Fruit fly (Drosophila melanogaster) whole organism, adult: ENCODE data around the gene CG42588.

Experiments
- CG14711 ChIP-seq: fragments of 200-800 bp; sonication (Bioruptor generic); optimal IDR thresholded peaks from 2 replicates; lab custom pipeline; 2018; ENCODE audit warnings: missing biosample characterization, mild to moderate bottlenecking, missing genetic modification characterization, moderate library complexity
- CG5204 ChIP-seq: fragments of 200-800 bp; sonication (Bioruptor generic); optimal IDR thresholded peaks from 2 replicates; lab custom pipeline; 2016; ENCODE audit warnings: missing biosample characterization, missing genetic modification characterization
- Clk ChIP-seq: fragments of 200-800 bp; sonication (Bioruptor generic); optimal IDR thresholded peaks from 2 replicates; lab custom pipeline; 2017; ENCODE audit warnings: missing biosample characterization, missing genetic modification characterization
- tj ChIP-seq: fragments of 200-800 bp; sonication (Bioruptor generic); optimal IDR thresholded peaks from 3 replicates; lab custom pipeline; 2017; ENCODE audit warnings: missing biosample characterization, mild to moderate bottlenecking, missing genetic modification characterization, moderate library complexity

- TF ChIP-seq CG14711 (tag; lab: Kevin White, UChicago) (no peak), CG5204 (GFP tag; lab: Kevin White, UChicago) (no peak), Clk (GFP tag; lab: Kevin White, UChicago) (no peak), tj (GFP tag; lab: Kevin White, UChicago) (no peak)
Measured at dm6 chr3L:12833864-12834525, 19.9 kb downstream of the CG42588 start.
